Fruit fly (Drosophila melanogaster) whole organism, embryonic: ENCODE results near the gene CG7650.

Experiments
- ATbp ChIP-seq: fragments of 200-800 bp; sonication (Bioruptor generic); optimal IDR thresholded peaks from 2 replicates; lab custom pipeline; 2017; ENCODE audit warnings: missing biosample characterization, mild to moderate bottlenecking, missing genetic modification characterization, missing genetic modification reagents
- Blimp-1 ChIP-seq: fragments of 200-800 bp; sonication (Bioruptor generic); optimal IDR thresholded peaks from 3 replicates; lab custom pipeline; 2018; ENCODE audit warnings: missing biosample characterization, missing genetic modification characterization, mild to moderate bottlenecking, moderate library complexity, missing genetic modification reagents
- CG10147 ChIP-seq: fragments of 200-800 bp; sonication (Bioruptor generic); optimal IDR thresholded peaks from 2 replicates; lab custom pipeline; 2019; ENCODE audit warnings: missing biosample characterization, mild to moderate bottlenecking, missing genetic modification characterization, moderate library complexity
- CG10959 ChIP-seq: fragments of 200-800 bp; sonication (Bioruptor generic); IDR thresholded peaks from 2 replicates; pipeline ENCODE4 v1.3.6; 2022; ENCODE audit warnings: missing biosample characterization, missing genetic modification characterization
- CG11085 ChIP-seq: fragments of 200-800 bp; sonication (Bioruptor generic); IDR thresholded peaks from 2 replicates; pipeline ENCODE4 v1.3.6; 2022; ENCODE audit warnings: missing biosample characterization, missing genetic modification characterization
- CG11093 ChIP-seq: fragments of 200-800 bp; sonication (Bioruptor generic); IDR thresholded peaks from 3 replicates; pipeline ENCODE4 v1.3.6; 2022; ENCODE audit warnings: missing biosample characterization, missing genetic modification characterization
- CG12942 ChIP-seq: fragments of 200-800 bp; sonication (Bioruptor generic); optimal IDR thresholded peaks from 3 replicates; lab custom pipeline; 2016; ENCODE audit warnings: missing biosample characterization, missing genetic modification characterization
- CG15011 ChIP-seq: fragments of 200-800 bp; sonication (Bioruptor generic); optimal IDR thresholded peaks from 3 replicates; lab custom pipeline; 2018; ENCODE audit warnings: missing biosample characterization, mild to moderate bottlenecking, missing genetic modification characterization
- CG15696 ChIP-seq: fragments of 200-800 bp; sonication (Bioruptor generic); optimal IDR thresholded peaks from 2 replicates; lab custom pipeline; 2019; ENCODE audit warnings: missing biosample characterization, mild to moderate bottlenecking, missing genetic modification characterization, moderate library complexity
- CG17568 ChIP-seq: fragments of 200-800 bp; sonication (Bioruptor generic); optimal IDR thresholded peaks from 2 replicates; lab custom pipeline; 2018; ENCODE audit warnings: missing biosample characterization, mild to moderate bottlenecking, missing genetic modification characterization, moderate library complexity
- CG18619 ChIP-seq: fragments of 200-800 bp; sonication (Bioruptor generic); optimal IDR thresholded peaks from 3 replicates; lab custom pipeline; 2017; ENCODE audit warnings: missing biosample characterization, mild to moderate bottlenecking, missing genetic modification characterization
- CG2120 ChIP-seq: fragments of 200-800 bp; sonication (Bioruptor generic); optimal IDR thresholded peaks from 3 replicates; lab custom pipeline; 2016; ENCODE audit warnings: missing biosample characterization, missing genetic modification characterization
- CG2712 ChIP-seq: fragments of 200-800 bp; optimal IDR thresholded peaks from 3 replicates; lab custom pipeline; 2019; ENCODE audit warnings: missing biosample characterization, mild to moderate bottlenecking, missing genetic modification characterization, moderate library complexity
- CG2875 ChIP-seq: fragments of 200-800 bp; sonication (Bioruptor generic); optimal IDR thresholded peaks from 2 replicates; lab custom pipeline; 2017; ENCODE audit warnings: missing biosample characterization, mild to moderate bottlenecking, missing genetic modification characterization, missing genetic modification reagents
- CG32772 ChIP-seq: fragments of 200-800 bp; sonication (Bioruptor generic); IDR thresholded peaks from 2 replicates; pipeline ENCODE4 v1.3.6; 2022; ENCODE audit warnings: missing biosample characterization, missing genetic modification characterization
- CG3847 ChIP-seq: fragments of 200-800 bp; sonication (Bioruptor generic); IDR thresholded peaks from 2 replicates; pipeline ENCODE4 v1.3.6; 2022; ENCODE audit warnings: missing biosample characterization, missing genetic modification characterization
- CG6683 ChIP-seq: fragments of 200-800 bp; sonication (Bioruptor generic); optimal IDR thresholded peaks from 2 replicates; lab custom pipeline; 2017; ENCODE audit warnings: missing biosample characterization, mild to moderate bottlenecking, missing genetic modification characterization, missing genetic modification reagents
- CG7556 ChIP-seq: fragments of 200-800 bp; sonication (Bioruptor generic); optimal IDR thresholded peaks from 2 replicates; lab custom pipeline; 2017; ENCODE audit warnings: missing biosample characterization, mild to moderate bottlenecking, missing genetic modification characterization
- ERR ChIP-seq: fragments of 200-800 bp; sonication (Bioruptor generic); optimal IDR thresholded peaks from 2 replicates; lab custom pipeline; 2016; ENCODE audit warnings: missing biosample characterization, missing genetic modification characterization
- Fer1 ChIP-seq: fragments of 200-800 bp; sonication (Bioruptor generic); optimal IDR thresholded peaks from 2 replicates; lab custom pipeline; 2017; ENCODE audit warnings: missing biosample characterization, mild to moderate bottlenecking, missing genetic modification characterization
- Fer3 ChIP-seq: fragments of 200-800 bp; sonication (Bioruptor generic); optimal IDR thresholded peaks from 2 replicates; lab custom pipeline; 2018; ENCODE audit warnings: missing biosample characterization, mild to moderate bottlenecking, missing genetic modification characterization, moderate library complexity
- H15 ChIP-seq: fragments of 200-800 bp; sonication (Bioruptor generic); IDR thresholded peaks from 3 replicates; pipeline ENCODE4 v1.3.6; 2022; ENCODE audit warnings: missing biosample characterization, missing genetic modification characterization
- HLHmδ ChIP-seq: fragments of 200-800 bp; sonication (Bioruptor generic); optimal IDR thresholded peaks from 2 replicates; lab custom pipeline; 2018; ENCODE audit warnings: missing biosample characterization, mild to moderate bottlenecking, missing genetic modification characterization, moderate library complexity
- Hey ChIP-seq: fragments of 200-800 bp; sonication (Bioruptor generic); optimal IDR thresholded peaks from 3 replicates; lab custom pipeline; 2018; ENCODE audit warnings: missing biosample characterization, mild to moderate bottlenecking, missing genetic modification characterization
- Hr39 ChIP-seq: fragments of >200 bp; optimal IDR thresholded peaks from 2 replicates; lab custom pipeline; 2017
- Jarid2 ChIP-seq: fragments of 200-800 bp; sonication (Bioruptor generic); optimal IDR thresholded peaks from 3 replicates; lab custom pipeline; 2017; ENCODE audit warnings: mild to moderate bottlenecking, missing biosample characterization, missing genetic modification reagents, missing genetic modification characterization
- Max ChIP-seq: fragments of 200-800 bp; sonication (Bioruptor generic); optimal IDR thresholded peaks from 2 replicates; lab custom pipeline; 2016; ENCODE audit warnings: missing biosample characterization, mild to moderate bottlenecking, missing genetic modification characterization
- Med ChIP-seq: fragments of 200-800 bp; sonication (Bioruptor generic); peaks from one replicate; lab custom pipeline; 2016; ENCODE audit warnings: missing biosample characterization, missing genetic modification characterization, mild to moderate bottlenecking, inconsistent platforms, moderate library complexity
- NC2α ChIP-seq: fragments of 200-800 bp; sonication (Bioruptor generic); optimal IDR thresholded peaks from 2 replicates; lab custom pipeline; 2016; ENCODE audit warnings: missing biosample characterization, missing genetic modification characterization
- bsh ChIP-seq, 2 experiments: fragments of 200-800 bp; sonication (Bioruptor generic); optimal IDR thresholded peaks; 2 replicates each; lab custom pipeline; 2017 to 2018; ENCODE audit warnings: mild to moderate bottlenecking in 2 of 2, missing biosample characterization in 2 of 2, missing genetic modification characterization in 2 of 2, moderate library complexity in 1 of 2
- cato ChIP-seq: fragments of 200-800 bp; sonication (Bioruptor generic); optimal IDR thresholded peaks from 2 replicates; lab custom pipeline; 2016; ENCODE audit warnings: missing biosample characterization, missing genetic modification characterization, borderline replicate concordance
- caup ChIP-seq: fragments of 200-800 bp; sonication (Bioruptor generic); optimal IDR thresholded peaks from 3 replicates; lab custom pipeline; 2017; ENCODE audit warnings: missing biosample characterization, mild to moderate bottlenecking, missing genetic modification characterization, moderate library complexity; ENCODE audit not compliant: severe bottlenecking
- ci ChIP-seq: fragments of 200-800 bp; sonication (Bioruptor generic); IDR thresholded peaks from 3 replicates; pipeline ENCODE4 v1.3.6; 2022; ENCODE audit warnings: missing biosample characterization, missing genetic modification characterization
- dysf ChIP-seq: fragments of 200-800 bp; sonication (Bioruptor generic); IDR thresholded peaks from 3 replicates; pipeline ENCODE4 v1.3.6; 2022; ENCODE audit warnings: missing biosample characterization, missing genetic modification characterization
- esg ChIP-seq: fragments of 200-800 bp; sonication (Bioruptor generic); conservative IDR thresholded peaks from 2 replicates; pipeline ENCODE4 v1.3.6; 2022; ENCODE audit warnings: missing biosample characterization, missing genetic modification characterization
- fu2 ChIP-seq: fragments of 200-800 bp; sonication (Bioruptor generic); optimal IDR thresholded peaks from 2 replicates; lab custom pipeline; 2016; ENCODE audit warnings: missing biosample characterization, missing genetic modification characterization
- gce ChIP-seq: fragments of 200-800 bp; sonication (Bioruptor generic); IDR thresholded peaks from 3 replicates; pipeline ENCODE4 v1.3.6; 2022; ENCODE audit warnings: missing biosample characterization, missing genetic modification characterization
- grau ChIP-seq: fragments of 200-800 bp; optimal IDR thresholded peaks from 3 replicates; lab custom pipeline; 2019; ENCODE audit warnings: missing biosample characterization, mild to moderate bottlenecking, missing genetic modification characterization, moderate library complexity
- gsb-n ChIP-seq: fragments of 200-800 bp; sonication (Bioruptor generic); optimal IDR thresholded peaks from 3 replicates; lab custom pipeline; 2018; ENCODE audit warnings: missing biosample characterization, mild to moderate bottlenecking, missing genetic modification characterization
- hkb ChIP-seq, 2 experiments: fragments of 200-800 bp in 1 of 2; fragments of >200 bp in 1 of 2; sonication (Bioruptor generic) in 1 of 2; IDR thresholded peaks in 1 of 2; optimal IDR thresholded peaks in 1 of 2; 2 replicates each; pipeline versions ENCODE4 v1.3.6 to Lab custom; 2017 to 2022; ENCODE audit warnings: missing biosample characterization in 1 of 2, missing genetic modification characterization in 1 of 2
- ind ChIP-seq: fragments of 200-800 bp; sonication (Bioruptor generic); optimal IDR thresholded peaks from 3 replicates; lab custom pipeline; 2016; ENCODE audit warnings: missing biosample characterization, missing genetic modification characterization
- luna ChIP-seq: fragments of 200-800 bp; sonication (Bioruptor generic); optimal IDR thresholded peaks from 2 replicates; lab custom pipeline; 2016; ENCODE audit warnings: missing biosample characterization, missing genetic modification characterization
- nau ChIP-seq: fragments of 200-800 bp; sonication (Bioruptor generic); optimal IDR thresholded peaks from 3 replicates; lab custom pipeline; 2017; ENCODE audit warnings: missing biosample characterization, mild to moderate bottlenecking, missing genetic modification characterization, missing genetic modification reagents
- psq ChIP-seq: fragments of 200-800 bp; sonication (Bioruptor generic); optimal IDR thresholded peaks from 2 replicates; lab custom pipeline; 2017; ENCODE audit warnings: missing biosample characterization, missing genetic modification characterization
- sd ChIP-seq: fragments of 200-800 bp; sonication (Bioruptor generic); optimal IDR thresholded peaks from 3 replicates; lab custom pipeline; 2018; ENCODE audit warnings: missing biosample characterization, mild to moderate bottlenecking, missing genetic modification characterization, moderate library complexity
- tna ChIP-seq: fragments of 200-800 bp; sonication (Bioruptor generic); IDR thresholded peaks from 2 replicates; pipeline ENCODE4 v1.3.6; 2022; ENCODE audit warnings: missing biosample characterization, missing genetic modification characterization; ENCODE audit not compliant: partially characterized antibody
- tup ChIP-seq: fragments of 200-800 bp; sonication (Bioruptor generic); optimal IDR thresholded peaks from 2 replicates; lab custom pipeline; 2016; ENCODE audit warnings: missing biosample characterization, mild to moderate bottlenecking, missing genetic modification characterization, moderate library complexity
- tx ChIP-seq: fragments of 200-800 bp; sonication (Bioruptor generic); optimal IDR thresholded peaks from 2 replicates; lab custom pipeline; 2016; ENCODE audit warnings: missing biosample characterization, missing genetic modification characterization
- yki ChIP-seq: fragments of >200 bp; optimal IDR thresholded peaks from 3 replicates; lab custom pipeline; 2018

The CG7650 gene

dm6 chr3L:15625676-15626414 lies 15.7 kb upstream of the CG7650 start (continued):
- TF ChIP-seq HLHmδ (GFP tag; lab: Kevin White, UChicago) (peak; percentile 65), esg (GFP tag; lab: Robert Waterston, UW) (peak; percentile 84), CG11085 (GFP tag; lab: Robert Waterston, UW) (peak; percentile 55; the same call in 1 of the 2 replicates), Hr39 (no peak), ind (GFP tag; lab: Kevin White, UChicago) (peak; percentile 90), grau (peak; percentile 94), dysf (GFP tag; lab: Robert Waterston, UW) (peak; percentile 90), CG10147 (GFP tag; lab: Kevin White, UChicago) (peak; percentile 89), ATbp (peak; percentile 92), tna (GFP tag; lab: Robert Waterston, UW) (no peak), sd (peak; percentile 59), CG17568 (GFP tag; lab: Kevin White, UChicago) (peak; percentile 50), CG18619 (peak; percentile 87), Med (GFP tag; lab: Kevin White, UChicago) (peak; percentile 92), cato (GFP tag; lab: Kevin White, UChicago) (peak; percentile 66), CG12942 (GFP tag; lab: Kevin White, UChicago) (peak; percentile 84), CG32772 (GFP tag; lab: Robert Waterston, UW) (peak; percentile 81), hkb (optimal IDR thresholded peaks at IDR 0.05; lab: Kevin White, UChicago) (no peak), hkb (GFP tag; IDR thresholded peaks at IDR 0.05; lab: Robert Waterston, UW) (peak; percentile 88), fu2 (GFP tag; lab: Kevin White, UChicago) (no peak), tup (GFP tag; lab: Kevin White, UChicago) (peak; percentile 16), gsb-n (peak; percentile 91), Fer1 (GFP tag; lab: Kevin White, UChicago) (peak; percentile 80), CG15696 (tag; lab: Kevin White, UChicago) (peak; percentile 50), H15 (peak; percentile 76), CG11093 (GFP tag; lab: Robert Waterston, UW) (peak; percentile 80; the same call in 2 of the 3 replicates), yki (lab: Kevin White, UChicago) (peak; percentile 5), CG10959 (peak; percentile 7; the same call in 1 of the 2 replicates), tx (no peak), ci (peak; percentile 72), Hey (tag; lab: Kevin White, UChicago) (no peak), Blimp-1 (GFP tag; lab: Kevin White, UChicago) (peak; percentile 95), CG3847 (peak; percentile 77), caup (peak; percentile 81), gce (GFP tag; lab: Robert Waterston, UW) (no peak), psq (GFP tag; lab: Kevin White, UChicago) (peak; percentile 59), nau (GFP tag; lab: Kevin White, UChicago) (peak; percentile 88), ERR (GFP tag; lab: Kevin White, UChicago) (no peak), CG2712 (peak; percentile 95), CG6683 (GFP tag; lab: Kevin White, UChicago) (peak; percentile 84), CG15011 (GFP tag; lab: Kevin White, UChicago) (peak; percentile 88), luna (GFP tag; lab: Kevin White, UChicago) (no peak), NC2α (GFP tag; lab: Kevin White, UChicago) (no peak), CG2120 (peak; percentile 84), CG2875 (peak; percentile 89), Fer3 (tag; lab: Kevin White, UChicago) (peak; percentile 88), Jarid2 (GFP tag; lab: Kevin White, UChicago) (peak; percentile 56), Max (GFP tag; lab: Kevin White, UChicago) (peak; percentile 73), CG7556 (GFP tag; lab: Kevin White, UChicago) (peak; percentile 95), bsh (GFP tag; optimal IDR thresholded peaks at IDR 0.05; lab: Kevin White, UChicago) (peak; percentile 86 to 94)
